Worm (Caenorhabditis elegans) whole organism, mixed stage, embryonic: ENCODE measurements around the gene mrpl-46.

Experiments
- M03D4.4 ChIP-seq: sonication (generic microtip); optimal IDR thresholded peaks from 2 replicates; lab custom pipeline; 2017; ENCODE audit warnings: mild to moderate bottlenecking, missing genetic modification characterization, missing compliant biosample characterization
- bed-3 ChIP-seq: fragments of 200-800 bp; sonication (Bioruptor generic); optimal IDR thresholded peaks from 3 replicates; lab custom pipeline; 2018; ENCODE audit warnings: mild to moderate bottlenecking, missing genetic modification characterization, moderate library complexity, missing compliant biosample characterization
- blmp-1 ChIP-seq: fragments of 150-350 bp; optimal IDR thresholded peaks from 2 replicates; lab custom pipeline; 2014; ENCODE audit warnings: missing biosample characterization, missing genetic modification characterization
- ceh-39 ChIP-seq: fragments of 150-350 bp; optimal IDR thresholded peaks from 2 replicates; lab custom pipeline; 2014; ENCODE audit warnings: missing biosample characterization, missing genetic modification characterization
- ceh-43 ChIP-seq: fragments of 200-800 bp; sonication (Bioruptor generic); optimal IDR thresholded peaks from 2 replicates; lab custom pipeline; 2018; ENCODE audit warnings: mild to moderate bottlenecking, missing genetic modification characterization, moderate library complexity, missing compliant biosample characterization
- ceh-83 ChIP-seq: fragments of 200-800 bp; sonication (Bioruptor generic); optimal IDR thresholded peaks from 2 replicates; lab custom pipeline; 2018; ENCODE audit warnings: mild to moderate bottlenecking, missing genetic modification characterization, missing compliant biosample characterization
- cnd-1 ChIP-seq: fragments of 200-800 bp; sonication (Bioruptor generic); optimal IDR thresholded peaks from 2 replicates; lab custom pipeline; 2018; ENCODE audit warnings: mild to moderate bottlenecking, missing genetic modification characterization, missing compliant biosample characterization
- drap-1 ChIP-seq: fragments of 200-800 bp; sonication (Bioruptor generic); optimal IDR thresholded peaks from 3 replicates; lab custom pipeline; 2018; ENCODE audit warnings: mild to moderate bottlenecking, missing genetic modification characterization, missing compliant biosample characterization
- elt-1 ChIP-seq: sonication (generic microtip); optimal IDR thresholded peaks from 2 replicates; lab custom pipeline; 2017; ENCODE audit warnings: missing genetic modification characterization, mild to moderate bottlenecking, missing compliant biosample characterization, antibody characterized with exemption, moderate library complexity, borderline replicate concordance; ENCODE audit not compliant: insufficient read depth
- elt-3 ChIP-seq: fragments of 150-350 bp; optimal IDR thresholded peaks from 2 replicates; lab custom pipeline; 2014; ENCODE audit warnings: missing biosample characterization, missing genetic modification characterization
- flh-1 ChIP-seq: fragments of 200-800 bp; sonication (Bioruptor generic); optimal IDR thresholded peaks from 2 replicates; lab custom pipeline; 2018; ENCODE audit warnings: mild to moderate bottlenecking, missing genetic modification characterization, moderate library complexity, missing compliant biosample characterization
- ham-2 ChIP-seq: fragments of 200-800 bp; sonication (Bioruptor generic); optimal IDR thresholded peaks from 2 replicates; lab custom pipeline; 2018; ENCODE audit warnings: mild to moderate bottlenecking, missing genetic modification characterization, missing compliant biosample characterization
- hlh-1 ChIP-seq: fragments of 150-350 bp; optimal IDR thresholded peaks from 2 replicates; lab custom pipeline; 2014; ENCODE audit warnings: missing biosample characterization, missing genetic modification reagents, missing genetic modification characterization
- lin-13 ChIP-seq: fragments of 150-350 bp; optimal IDR thresholded peaks from 2 replicates; lab custom pipeline; 2014; ENCODE audit warnings: missing biosample characterization, missing genetic modification characterization
- lin-32 ChIP-seq: fragments of 200-800 bp; sonication (Bioruptor generic); optimal IDR thresholded peaks from 2 replicates; lab custom pipeline; 2018; ENCODE audit warnings: mild to moderate bottlenecking, missing genetic modification characterization, missing compliant biosample characterization
- lsy-2 ChIP-seq: fragments of 150-350 bp; optimal IDR thresholded peaks from 2 replicates; lab custom pipeline; 2014; ENCODE audit warnings: missing biosample characterization, missing genetic modification characterization
- mab-5 ChIP-seq: fragments of 150-350 bp; optimal IDR thresholded peaks from 2 replicates; lab custom pipeline; 2014; ENCODE audit warnings: missing biosample characterization, missing genetic modification characterization
- mep-1 ChIP-seq: fragments of 150-350 bp; optimal IDR thresholded peaks from 2 replicates; lab custom pipeline; 2017; ENCODE audit warnings: missing biosample characterization, missing genetic modification reagents, missing genetic modification characterization, inconsistent platforms
- mls-2 ChIP-seq: sonication (generic microtip); optimal IDR thresholded peaks from 2 replicates; lab custom pipeline; 2016; ENCODE audit warnings: mild to moderate bottlenecking, missing genetic modification characterization, moderate library complexity, missing compliant biosample characterization
- nhr-2 ChIP-seq: fragments of 150-350 bp; optimal IDR thresholded peaks from 2 replicates; lab custom pipeline; 2014; ENCODE audit warnings: missing biosample characterization, missing genetic modification characterization
- nhr-237 ChIP-seq: fragments of 150-350 bp; optimal IDR thresholded peaks from 2 replicates; lab custom pipeline; 2014; ENCODE audit warnings: missing biosample characterization, missing genetic modification characterization
- nhr-28 ChIP-seq: fragments of 150-350 bp; optimal IDR thresholded peaks from 2 replicates; lab custom pipeline; 2014; ENCODE audit warnings: missing biosample characterization, missing genetic modification characterization
- nhr-76 ChIP-seq: sonication (generic microtip); optimal IDR thresholded peaks from 2 replicates; lab custom pipeline; 2017; ENCODE audit warnings: missing biosample characterization, missing genetic modification characterization
- pha-4 ChIP-seq: fragments of 150-350 bp; optimal IDR thresholded peaks from 2 replicates; lab custom pipeline; 2018; ENCODE audit warnings: missing biosample characterization, missing genetic modification reagents, missing genetic modification characterization
- sem-2 ChIP-seq: fragments of 200-800 bp; sonication (Bioruptor generic); optimal IDR thresholded peaks from 2 replicates; lab custom pipeline; 2018; ENCODE audit warnings: mild to moderate bottlenecking, missing genetic modification characterization, missing compliant biosample characterization
- snpc-4 ChIP-seq: fragments of 150-350 bp; optimal IDR thresholded peaks from 2 replicates; lab custom pipeline; 2014; ENCODE audit warnings: missing biosample characterization, missing genetic modification characterization
- sptf-1 ChIP-seq: sonication (generic microtip); optimal IDR thresholded peaks from 2 replicates; lab custom pipeline; 2017; ENCODE audit warnings: mild to moderate bottlenecking, missing genetic modification characterization, moderate library complexity, missing compliant biosample characterization
- unc-120 ChIP-seq: sonication (generic microtip); optimal IDR thresholded peaks from 2 replicates; lab custom pipeline; 2017; ENCODE audit warnings: missing genetic modification characterization, missing compliant biosample characterization; ENCODE audit not compliant: poor library complexity, severe bottlenecking
- unc-39 ChIP-seq: fragments of 150-350 bp; optimal IDR thresholded peaks from 2 replicates; lab custom pipeline; 2014; ENCODE audit warnings: missing biosample characterization, missing genetic modification characterization
- unc-62 ChIP-seq: fragments of 150-350 bp; optimal IDR thresholded peaks from 2 replicates; lab custom pipeline; 2014; ENCODE audit warnings: missing biosample characterization, missing genetic modification reagents, missing genetic modification characterization
- zip-8 ChIP-seq: fragments of 150-350 bp; optimal IDR thresholded peaks from 2 replicates; lab custom pipeline; 2014; ENCODE audit warnings: missing biosample characterization, missing genetic modification characterization
- ztf-11 ChIP-seq: fragments of 150-350 bp; optimal IDR thresholded peaks from 2 replicates; lab custom pipeline; 2014; ENCODE audit warnings: missing biosample characterization, missing genetic modification characterization

mrpl-46 gene

DNA sequence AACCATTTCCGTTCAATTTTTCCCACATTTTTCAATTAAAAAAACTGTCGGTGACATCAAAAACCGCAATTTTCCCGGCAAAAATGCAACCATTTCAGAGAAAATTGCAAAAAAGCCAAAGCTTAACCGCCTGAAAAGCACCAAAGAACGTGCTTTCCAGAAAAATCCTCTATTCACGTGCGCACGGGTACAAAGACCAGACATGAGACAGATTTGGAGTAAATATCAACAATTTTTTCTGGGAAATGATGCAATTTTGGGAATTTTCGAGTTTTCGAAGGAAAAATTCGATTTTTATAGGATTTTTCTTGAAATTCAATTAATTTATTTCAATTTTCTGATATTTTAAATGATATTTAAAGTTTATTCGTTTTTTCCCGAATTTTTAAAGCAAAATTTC is 28.5 kb downstream of the mrpl-46 start:
- TF ChIP-seq nhr-2 (tag; lab: Kevin White, UChicago) (no peak), ztf-11 (tag; lab: Kevin White, UChicago) (no peak), cnd-1 (tag; lab: Kevin White, UChicago) (no peak), snpc-4 (tag; lab: Kevin White, UChicago) (no peak), mab-5 (tag; lab: Kevin White, UChicago) (no peak), lin-32 (no peak), hlh-1 (tag; lab: Kevin White, UChicago) (no peak), mep-1 (tag; lab: Kevin White, UChicago) (no peak), lsy-2 (tag; lab: Kevin White, UChicago) (no peak), ceh-43 (GFP tag; lab: Kevin White, UChicago) (no peak), nhr-76 (no peak), unc-120 (tag; lab: Kevin White, UChicago) (no peak), ham-2 (GFP tag; lab: Kevin White, UChicago) (no peak)

DNA sequence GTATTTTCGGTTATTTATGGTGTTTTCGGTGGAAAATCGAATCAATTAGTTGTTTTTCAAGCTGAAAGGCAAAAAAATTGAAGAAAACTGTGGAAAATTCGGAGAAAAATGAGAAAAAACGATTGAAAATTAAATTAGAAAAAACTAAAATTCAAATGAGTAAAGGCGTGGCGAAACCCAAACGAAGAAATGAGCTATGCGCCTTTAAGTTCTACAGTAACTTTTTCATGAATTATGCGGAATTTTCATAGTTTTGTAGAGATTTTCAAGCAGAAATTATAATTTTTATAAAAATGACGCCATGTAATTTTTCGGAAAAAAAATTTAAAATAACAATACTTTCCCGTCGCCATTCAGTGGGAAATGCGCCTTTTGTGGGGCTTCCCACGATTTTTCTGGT is 29.1 kb downstream of the mrpl-46 start:
- TF ChIP-seq nhr-28 (tag; lab: Kevin White, UChicago): no peak
- TF ChIP-seq unc-62 (GFP tag; lab: Kevin White, UChicago): no peak
- no peak for TF ChIP-seq nhr-76
- no peak for TF ChIP-seq blmp-1 (tag; lab: Kevin White, UChicago)
- no peak for TF ChIP-seq lin-32
- no peak for TF ChIP-seq mls-2 (tag; lab: Kevin White, UChicago)
- no peak for TF ChIP-seq cnd-1 (tag; lab: Kevin White, UChicago)
- TF ChIP-seq mep-1 (tag; lab: Kevin White, UChicago): no peak
- no peak for TF ChIP-seq flh-1 (GFP tag; lab: Kevin White, UChicago)
- TF ChIP-seq elt-3 (tag; lab: Kevin White, UChicago): no peak
- TF ChIP-seq nhr-2 (tag; lab: Kevin White, UChicago): no peak
- no peak for TF ChIP-seq nhr-237 (tag; lab: Kevin White, UChicago)
- no peak for TF ChIP-seq ham-2 (GFP tag; lab: Kevin White, UChicago)
- TF ChIP-seq bed-3 (GFP tag; lab: Kevin White, UChicago): no peak

DNA sequence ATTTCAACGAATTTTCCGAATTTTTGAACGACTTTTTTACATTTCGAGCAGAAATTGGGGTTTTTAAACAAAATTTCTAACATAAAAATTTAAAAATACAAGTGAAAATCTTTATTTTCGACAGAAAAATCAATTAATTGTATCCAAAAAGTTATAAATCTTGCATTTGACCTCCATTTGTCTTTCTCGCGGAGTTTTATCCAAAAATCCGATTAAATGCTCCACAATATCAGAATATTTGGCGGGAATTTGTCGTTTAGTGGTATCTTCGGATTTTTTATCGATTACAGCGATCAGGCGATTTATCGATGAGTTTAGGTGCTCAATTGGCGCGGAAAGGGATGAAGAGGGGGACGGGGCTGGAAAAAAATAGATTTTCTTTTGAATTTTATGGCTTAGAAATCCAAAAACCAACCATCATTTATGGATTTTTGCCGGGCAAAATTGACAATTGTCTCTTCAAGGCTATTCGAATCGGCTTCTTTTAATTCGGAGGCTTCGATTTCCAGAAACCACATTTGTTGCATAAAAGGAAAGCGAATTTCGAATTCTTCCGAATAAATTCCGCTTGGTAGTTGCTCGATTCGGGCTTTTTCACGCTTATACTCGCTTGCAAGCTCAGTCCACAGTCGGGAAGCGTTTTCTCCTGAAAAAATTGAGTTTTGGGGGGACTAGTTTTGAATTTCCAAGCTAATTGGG is 29.8 kb downstream of the mrpl-46 start:
- TF ChIP-seq lin-13 (no peak), unc-39 (tag; lab: Kevin White, UChicago) (no peak), sem-2 (no peak), nhr-2 (tag; lab: Kevin White, UChicago) (no peak), ceh-43 (GFP tag; lab: Kevin White, UChicago) (no peak), elt-3 (tag; lab: Kevin White, UChicago) (no peak), mls-2 (tag; lab: Kevin White, UChicago) (no peak), M03D4.4 (no peak), sptf-1 (no peak), ceh-39 (no peak)

ce11 chrIV:831796-832486 is 31.3 kb downstream of the mrpl-46 start, which contains the start of the genes madf-1 and Y55F3BR.10:
Gene madf-1 (minus strand): TSS chrIV:831896.
Gene Y55F3BR.10 (plus strand): TSS chrIV:832436.
- no peak for TF ChIP-seq ceh-83 (GFP tag; lab: Kevin White, UChicago)
- no peak for TF ChIP-seq elt-1
- TF ChIP-seq drap-1 (GFP tag; lab: Kevin White, UChicago): no peak
- no peak for TF ChIP-seq unc-62 (GFP tag; lab: Kevin White, UChicago)
- TF ChIP-seq nhr-237 (tag; lab: Kevin White, UChicago): no peak
- no peak for TF ChIP-seq mep-1 (tag; lab: Kevin White, UChicago)
- no peak for TF ChIP-seq zip-8
- TF ChIP-seq nhr-28 (tag; lab: Kevin White, UChicago): no peak
- no peak for TF ChIP-seq pha-4 (tag; lab: Kevin White, UChicago)
- no peak for TF ChIP-seq sptf-1
